Worm (Caenorhabditis elegans) whole organism, L2 larva: ENCODE results near the gene zig-5.

Experiments
- ZK546.5 ChIP-seq: sonication (generic microtip); optimal IDR thresholded peaks from 2 replicates; lab custom pipeline; 2017; ENCODE audit warnings: missing biosample characterization, missing genetic modification characterization
- ama-1 ChIP-seq: fragments of 150-350 bp; optimal IDR thresholded peaks from 2 replicates; lab custom pipeline; 2018; ENCODE audit warnings: inconsistent platforms
- nhr-237 ChIP-seq: fragments of 150-350 bp; optimal IDR thresholded peaks from 2 replicates; lab custom pipeline; 2014; ENCODE audit warnings: missing biosample characterization, missing genetic modification characterization
- nhr-6 ChIP-seq: fragments of 150-350 bp; optimal IDR thresholded peaks from 2 replicates; lab custom pipeline; 2014; ENCODE audit warnings: missing biosample characterization, missing genetic modification characterization

DNA sequence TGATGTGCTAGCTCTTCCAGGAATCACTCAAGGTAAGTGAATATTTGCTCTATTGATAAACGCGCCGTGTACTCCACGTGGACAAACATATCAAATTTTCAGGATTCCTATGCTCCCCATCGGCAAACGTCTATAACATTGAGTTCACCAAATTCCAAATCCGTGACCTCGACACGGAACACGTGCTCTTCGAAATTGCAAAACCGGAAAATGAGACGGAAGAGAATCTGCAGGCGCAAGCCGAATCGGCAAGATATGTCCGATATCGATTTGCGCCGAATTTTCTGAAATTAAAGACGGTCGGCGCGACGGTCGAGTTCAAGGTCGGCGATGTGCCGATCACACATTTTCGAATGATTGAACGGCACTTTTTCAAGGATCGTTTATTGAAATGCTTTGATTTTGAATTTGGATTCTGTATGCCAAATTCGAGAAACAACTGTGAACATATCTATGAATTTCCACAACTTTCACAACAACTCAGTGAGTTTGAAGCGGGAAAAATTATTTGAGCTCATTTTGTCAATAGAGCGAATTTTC lies 45.6 kb downstream of the zig-5 start:
- TF ChIP-seq ZK546.5 (tag; lab: Kevin White, UChicago) (no peak), ama-1 (lab: Kevin White, UChicago) (no peak), nhr-6 (tag; lab: Kevin White, UChicago) (no peak), nhr-237 (no peak)
